Worm (Caenorhabditis elegans) whole organism, L4 larva: ENCODE measurements around the gene orc-5.
A peak's percentile ranks its signal among the peaks of the same experiment; 100 is the strongest.

Experiments used
- F10B5.3 ChIP-seq: sonication (generic microtip); optimal IDR thresholded peaks from 2 replicates; lab custom pipeline; 2016; ENCODE audit warnings: mild to moderate bottlenecking, missing genetic modification characterization, missing compliant biosample characterization
- F37D6.2 ChIP-seq: sonication (generic microtip); optimal IDR thresholded peaks from 2 replicates; lab custom pipeline; 2016; ENCODE audit warnings: mild to moderate bottlenecking, missing genetic modification characterization, missing compliant biosample characterization
- F44E2.7 ChIP-seq: fragments of 200-800 bp; sonication (Bioruptor generic); IDR thresholded peaks from 2 replicates; pipeline ENCODE4 v2.1.2; 2022; ENCODE audit warnings: missing genetic modification characterization, missing compliant biosample characterization
- Y105C5A.15 ChIP-seq: fragments of 200-800 bp; sonication (Bioruptor generic); IDR thresholded peaks from 2 replicates; pipeline ENCODE4 v1.3.6; 2022; ENCODE audit warnings: missing genetic modification characterization, missing compliant biosample characterization
- Y48G9A.11 ChIP-seq: fragments of 200-800 bp; sonication (Bioruptor generic); IDR thresholded peaks from 2 replicates; pipeline ENCODE4 v1.3.6; 2022; ENCODE audit warnings: missing genetic modification reagents, missing genetic modification characterization, missing compliant biosample characterization
- aha-1 ChIP-seq: fragments of 150-350 bp; peaks from one replicate; lab custom pipeline; 2014; ENCODE audit warnings: missing biosample characterization, missing genetic modification characterization
- aly-2 ChIP-seq: sonication (generic microtip); optimal IDR thresholded peaks from 2 replicates; lab custom pipeline; 2018; ENCODE audit warnings: missing biosample characterization, missing genetic modification characterization
- ama-1 ChIP-seq: fragments of 150-350 bp; optimal IDR thresholded peaks from 2 replicates; lab custom pipeline; 2014; ENCODE audit warnings: inconsistent platforms, mixed read lengths
- attf-4 ChIP-seq: sonication (generic microtip); optimal IDR thresholded peaks from 3 replicates; lab custom pipeline; 2017; ENCODE audit warnings: missing biosample characterization, missing genetic modification characterization
- ceh-20 ChIP-seq: fragments of 200-800 bp; sonication (Bioruptor generic); IDR thresholded peaks from 2 replicates; pipeline ENCODE4 v1.3.6; 2022; ENCODE audit warnings: missing genetic modification reagents, missing genetic modification characterization, missing compliant biosample characterization
- ceh-28 ChIP-seq: fragments of 150-350 bp; optimal IDR thresholded peaks from 2 replicates; lab custom pipeline; 2014; ENCODE audit warnings: missing biosample characterization, missing genetic modification reagents, missing genetic modification characterization
- ceh-32 ChIP-seq: sonication (generic microtip); optimal IDR thresholded peaks from 2 replicates; lab custom pipeline; 2016; ENCODE audit warnings: mild to moderate bottlenecking, missing genetic modification characterization, missing compliant biosample characterization; ENCODE audit not compliant: poor library complexity
- ceh-44 ChIP-seq: fragments of 200-800 bp; sonication (Bioruptor generic); IDR thresholded peaks from 2 replicates; pipeline ENCODE4 v1.3.6; 2022; ENCODE audit warnings: missing genetic modification reagents, missing genetic modification characterization, missing compliant biosample characterization
- ceh-82 ChIP-seq: sonication (generic microtip); optimal IDR thresholded peaks from 2 replicates; lab custom pipeline; 2017; ENCODE audit warnings: missing biosample characterization, missing genetic modification characterization
- daf-12 ChIP-seq: fragments of 150-350 bp; optimal IDR thresholded peaks from 2 replicates; lab custom pipeline; 2014; ENCODE audit warnings: missing biosample characterization, missing genetic modification reagents, missing genetic modification characterization
- daf-16 ChIP-seq, 3 experiments: sonication (generic microtip); optimal IDR thresholded peaks; 2 replicates each; lab custom pipeline; 2016 to 2017; ENCODE audit warnings: missing genetic modification characterization in 3 of 3, missing genetic modification reagents in 3 of 3, mild to moderate bottlenecking in 2 of 3, missing compliant biosample characterization in 2 of 3, missing biosample characterization in 1 of 3, moderate library complexity in 1 of 3
- daf-8 ChIP-seq: fragments of 200-800 bp; sonication (Bioruptor generic); IDR thresholded peaks from 2 replicates; pipeline ENCODE4 v1.3.6; 2022; ENCODE audit warnings: missing genetic modification characterization, missing compliant biosample characterization
- dpl-1 ChIP-seq: fragments of 150-350 bp; optimal IDR thresholded peaks from 2 replicates; lab custom pipeline; 2014; ENCODE audit warnings: missing biosample characterization, missing genetic modification reagents, missing genetic modification characterization
- fkh-10 ChIP-seq: fragments of 150-350 bp; optimal IDR thresholded peaks from 2 replicates; lab custom pipeline; 2014; ENCODE audit warnings: missing biosample characterization, missing genetic modification reagents, missing genetic modification characterization
- fos-1 ChIP-seq: fragments of 150-350 bp; optimal IDR thresholded peaks from 2 replicates; lab custom pipeline; 2014; ENCODE audit warnings: missing biosample characterization, missing genetic modification characterization
- hif-1 ChIP-seq, 2 experiments: sonication (generic microtip); optimal IDR thresholded peaks; 2 replicates each; lab custom pipeline; 2016 to 2017; ENCODE audit warnings: missing compliant biosample characterization in 2 of 2, missing genetic modification characterization in 2 of 2, missing genetic modification reagents in 2 of 2, missing genotype in 2 of 2, mild to moderate bottlenecking in 1 of 2
- hlh-11 ChIP-seq: fragments of 200-800 bp; sonication (Bioruptor generic); optimal IDR thresholded peaks from 2 replicates; lab custom pipeline; 2018; ENCODE audit warnings: mild to moderate bottlenecking, missing genetic modification characterization, missing compliant biosample characterization
- hlh-30 ChIP-seq: sonication (generic microtip); optimal IDR thresholded peaks from 2 replicates; lab custom pipeline; 2017; ENCODE audit warnings: antibody characterized with exemption, mild to moderate bottlenecking, missing genetic modification characterization, missing compliant biosample characterization; ENCODE audit not compliant: insufficient read depth
- hmg-1.1 ChIP-seq: fragments of 200-800 bp; sonication (Bioruptor generic); IDR thresholded peaks from 2 replicates; pipeline ENCODE4 v1.3.6; 2022; ENCODE audit warnings: missing genetic modification reagents, missing genetic modification characterization, missing compliant biosample characterization
- lin-1 ChIP-seq: fragments of 200-800 bp; sonication (Bioruptor generic); IDR thresholded peaks from 2 replicates; pipeline ENCODE4 v1.3.6; 2022; ENCODE audit warnings: missing genetic modification reagents, missing genetic modification characterization, missing compliant biosample characterization
- lin-39 ChIP-seq: fragments of 150-350 bp; optimal IDR thresholded peaks from 2 replicates; lab custom pipeline; 2014; ENCODE audit warnings: missing biosample characterization, missing genetic modification reagents, missing genetic modification characterization
- lsy-2 ChIP-seq, 2 experiments: fragments of 150-350 bp in 1 of 2; sonication (generic microtip) in 1 of 2; optimal IDR thresholded peaks; 2 replicates each; lab custom pipeline; 2014 to 2017; ENCODE audit warnings: missing biosample characterization in 2 of 2, missing genetic modification characterization in 2 of 2
- mdt-29 ChIP-seq: fragments of 200-800 bp; sonication (Bioruptor generic); IDR thresholded peaks from 2 replicates; pipeline ENCODE4 v1.3.6; 2022; ENCODE audit warnings: missing genetic modification reagents, missing genetic modification characterization, missing compliant biosample characterization
- mep-1 ChIP-seq: fragments of 150-350 bp; sonication (generic microtip); optimal IDR thresholded peaks from 3 replicates; lab custom pipeline; 2014; ENCODE audit warnings: missing biosample characterization, missing genetic modification characterization
- mes-2 ChIP-seq: sonication (generic microtip); optimal IDR thresholded peaks from 2 replicates; lab custom pipeline; 2016; ENCODE audit warnings: missing genotype, mild to moderate bottlenecking, missing genetic modification characterization, missing compliant biosample characterization; ENCODE audit not compliant: poor library complexity, severe bottlenecking
- mxl-2 ChIP-seq: fragments of 200-800 bp; sonication (Bioruptor generic); conservative IDR thresholded peaks from 2 replicates; pipeline ENCODE4 v1.3.6; 2022; ENCODE audit warnings: missing genetic modification reagents, missing genetic modification characterization, missing compliant biosample characterization
- nhr-102 ChIP-seq: sonication (generic microtip); optimal IDR thresholded peaks from 2 replicates; lab custom pipeline; 2016; ENCODE audit warnings: mild to moderate bottlenecking, missing genetic modification characterization, moderate library complexity, missing compliant biosample characterization
- nhr-11 ChIP-seq: fragments of 150-350 bp; optimal IDR thresholded peaks from 2 replicates; lab custom pipeline; 2014; ENCODE audit warnings: missing biosample characterization, missing genetic modification characterization
- nhr-111 ChIP-seq: fragments of 200-800 bp; sonication (Bioruptor generic); optimal IDR thresholded peaks from 2 replicates; lab custom pipeline; 2018; ENCODE audit warnings: mild to moderate bottlenecking, missing genetic modification characterization, missing compliant biosample characterization
- nhr-25 ChIP-seq: sonication (generic microtip); optimal IDR thresholded peaks from 2 replicates; lab custom pipeline; 2017; ENCODE audit warnings: missing genetic modification characterization, mild to moderate bottlenecking, missing compliant biosample characterization, antibody characterized with exemption, moderate library complexity, borderline replicate concordance; ENCODE audit not compliant: insufficient read depth
- nhr-28 ChIP-seq: fragments of 150-350 bp; optimal IDR thresholded peaks from 2 replicates; lab custom pipeline; 2014; ENCODE audit warnings: missing biosample characterization, missing genetic modification characterization
- nhr-42 ChIP-seq: fragments of 200-800 bp; sonication (Bioruptor generic); IDR thresholded peaks from 2 replicates; pipeline ENCODE4 v1.3.6; 2022; ENCODE audit warnings: missing genetic modification characterization, missing compliant biosample characterization
- nhr-48 ChIP-seq: sonication (generic microtip); optimal IDR thresholded peaks from 2 replicates; lab custom pipeline; 2016; ENCODE audit warnings: mild to moderate bottlenecking, missing genetic modification characterization, missing compliant biosample characterization
- nhr-6 ChIP-seq: fragments of 150-350 bp; optimal IDR thresholded peaks from 2 replicates; lab custom pipeline; 2014; ENCODE audit warnings: missing biosample characterization, missing genetic modification characterization
- pqm-1 ChIP-seq: sonication (generic microtip); optimal IDR thresholded peaks from 2 replicates; lab custom pipeline; 2017; ENCODE audit warnings: missing biosample characterization, missing genetic modification characterization
- saeg-2 ChIP-seq: fragments of 200-800 bp; sonication (Bioruptor generic); IDR thresholded peaks from 2 replicates; pipeline ENCODE4 v1.3.6; 2022; ENCODE audit warnings: missing genetic modification reagents, missing genetic modification characterization, missing compliant biosample characterization
- snpc-1.2 ChIP-seq: fragments of 200-800 bp; sonication (Bioruptor generic); IDR thresholded peaks from 2 replicates; pipeline ENCODE4 v1.3.6; 2022; ENCODE audit warnings: missing genetic modification reagents, missing genetic modification characterization, missing compliant biosample characterization
- spr-1 ChIP-seq: sonication (generic microtip); optimal IDR thresholded peaks from 2 replicates; lab custom pipeline; 2016; ENCODE audit warnings: mild to moderate bottlenecking, missing genetic modification characterization, missing compliant biosample characterization
- unc-130 ChIP-seq: sonication (generic microtip); optimal IDR thresholded peaks from 2 replicates; lab custom pipeline; 2016; ENCODE audit warnings: missing genetic modification reagents, missing genetic modification characterization, missing compliant biosample characterization
- unc-39 ChIP-seq: sonication (generic microtip); optimal IDR thresholded peaks from 2 replicates; lab custom pipeline; 2017; ENCODE audit warnings: missing biosample characterization, missing genetic modification characterization
- unc-62 ChIP-seq, 3 experiments: fragments of 150-350 bp in 1 of 3; sonication (generic microtip); optimal IDR thresholded peaks in 2 of 3; peaks in 1 of 3; 1 replicate in 1 of 3; 2 replicates in 2 of 3; lab custom pipeline; 2014 to 2017; ENCODE audit warnings: missing biosample characterization in 3 of 3, missing genetic modification characterization in 3 of 3, missing genetic modification reagents in 3 of 3, missing genotype in 1 of 3
- zfp-2 ChIP-seq: sonication (generic microtip); optimal IDR thresholded peaks from 2 replicates; lab custom pipeline; 2016; ENCODE audit warnings: mild to moderate bottlenecking, missing genetic modification characterization, missing compliant biosample characterization
- zip-11 ChIP-seq: fragments of 200-800 bp; sonication (Bioruptor generic); IDR thresholded peaks from 2 replicates; pipeline ENCODE4 v1.3.6; 2022; ENCODE audit warnings: missing genetic modification characterization, missing compliant biosample characterization
- ztf-7 ChIP-seq: fragments of 150-350 bp; optimal IDR thresholded peaks from 2 replicates; lab custom pipeline; 2014; ENCODE audit warnings: missing biosample characterization, missing genetic modification characterization

The orc-5 gene

DNA sequence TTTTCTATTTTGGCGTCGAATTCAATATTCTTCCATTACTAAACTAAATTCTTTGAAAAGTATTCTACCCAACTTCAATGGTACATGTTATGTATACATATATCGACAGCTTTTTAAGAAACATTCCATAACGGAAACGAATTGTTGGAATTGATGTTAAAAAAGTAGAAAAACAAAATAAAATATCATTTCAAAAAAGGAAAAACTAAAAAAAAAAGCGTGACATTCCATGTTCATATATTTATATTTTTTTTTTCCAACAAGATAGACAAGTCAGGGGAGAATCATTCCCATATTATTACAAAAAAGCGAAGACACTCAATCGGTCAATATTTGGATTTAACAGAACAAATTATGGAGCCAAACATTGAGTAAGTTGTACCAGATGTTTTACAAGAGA is 29.2 kb downstream of the orc-5 start, which contains the start of gene R102.10 (continued):
- TF ChIP-seq dpl-1 (GFP tag; lab: Kevin White, UChicago) = no peak

DNA sequence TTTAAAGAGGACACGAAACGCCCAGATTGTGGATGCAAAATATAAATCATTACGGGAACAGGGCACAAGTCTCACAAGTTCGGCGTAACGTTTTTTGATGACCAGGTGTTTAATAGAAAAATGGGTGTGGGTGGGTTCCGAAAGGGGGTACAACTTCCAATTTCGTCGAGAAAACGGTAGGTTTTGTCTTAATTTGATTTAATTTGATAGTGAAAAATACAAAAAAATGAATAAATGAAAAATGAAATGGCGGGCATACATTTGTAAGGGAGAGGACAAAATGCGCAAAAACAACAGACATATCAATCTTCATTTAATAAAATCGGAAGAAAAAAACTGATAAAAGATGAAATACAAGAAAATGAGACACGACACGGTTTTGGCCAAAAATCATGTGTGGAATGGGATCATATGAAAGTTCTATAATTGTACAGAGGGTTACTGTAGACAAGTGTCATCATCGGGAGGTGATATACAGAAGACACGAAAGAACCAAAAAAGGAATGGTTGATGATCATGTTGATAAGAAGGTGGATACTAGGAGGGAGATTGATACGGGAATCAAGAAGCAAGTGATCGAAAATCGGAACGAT is 32.4 kb downstream of the orc-5 start:
- TF ChIP-seq F44E2.7 (GFP tag; lab: Robert Waterston, UW) = no peak
- no peak for TF ChIP-seq ceh-32 (tag; lab: Kevin White, UChicago)
- no peak for TF ChIP-seq daf-16 (GFP tag; optimal IDR thresholded peaks at IDR 0.05; lab: Kevin White, UChicago)
- TF ChIP-seq daf-16 (tag; optimal IDR thresholded peaks at IDR 0.05; lab: Kevin White, UChicago) = no peak
- no peak for TF ChIP-seq nhr-11 (tag; lab: Kevin White, UChicago)
- no peak for TF ChIP-seq nhr-102 (tag; lab: Kevin White, UChicago)
- no peak for TF ChIP-seq saeg-2 (GFP tag; lab: Robert Waterston, UW)
- TF ChIP-seq hlh-30 (tag; lab: Kevin White, UChicago) = peak; percentile 69
- TF ChIP-seq nhr-42 = no peak
- peak; percentile 4 for TF ChIP-seq nhr-48 (tag; lab: Kevin White, UChicago)
- TF ChIP-seq ceh-20 (GFP tag; lab: Robert Waterston, UW) = 0 out of 2 replicates have a peak, but pooled peaks have one; percentile 57
- TF ChIP-seq hmg-1.1 (GFP tag; lab: Robert Waterston, UW) = no peak
- no peak for TF ChIP-seq unc-39 (tag; lab: Kevin White, UChicago)
- no peak for TF ChIP-seq zip-11 (GFP tag; lab: Robert Waterston, UW)
- TF ChIP-seq Y48G9A.11 (GFP tag; lab: Robert Waterston, UW) = no peak
- no peak for TF ChIP-seq fkh-10 (GFP tag; lab: Kevin White, UChicago)
- TF ChIP-seq pqm-1 (tag; lab: Kevin White, UChicago) = no peak
- no peak for TF ChIP-seq mep-1 (tag; lab: Kevin White, UChicago)
- no peak for TF ChIP-seq ceh-44
- TF ChIP-seq mes-2 (tag; lab: Kevin White, UChicago) = no peak
- no peak for TF ChIP-seq ceh-82 (tag; lab: Kevin White, UChicago)
- TF ChIP-seq daf-8 (GFP tag; lab: Robert Waterston, UW) = no peak
- no peak for TF ChIP-seq nhr-6 (tag; lab: Kevin White, UChicago)
- TF ChIP-seq hlh-11 (tag; lab: Kevin White, UChicago) = peak; percentile 62
- TF ChIP-seq aha-1 (tag; lab: Kevin White, UChicago) = no peak
- no peak for TF ChIP-seq daf-12 (tag; lab: Kevin White, UChicago)
- no peak for TF ChIP-seq unc-130 (GFP tag; lab: Kevin White, UChicago)
- TF ChIP-seq nhr-111 = no peak
- no peak for TF ChIP-seq Y105C5A.15 (GFP tag; lab: Robert Waterston, UW)
- TF ChIP-seq F37D6.2 (tag; lab: Kevin White, UChicago) = no peak
- no peak for TF ChIP-seq lin-1 (GFP tag; lab: Robert Waterston, UW)
- TF ChIP-seq aly-2 (tag; lab: Kevin White, UChicago) = no peak
- no peak for TF ChIP-seq zfp-2
- TF ChIP-seq fos-1 = no peak
- no peak for TF ChIP-seq lin-39 (tag; lab: Kevin White, UChicago)
- no peak for TF ChIP-seq ztf-7 (tag; lab: Kevin White, UChicago)
- no peak for TF ChIP-seq hif-1 (tag; optimal IDR thresholded peaks at IDR 0.05; lab: Kevin White, UChicago)
- TF ChIP-seq mdt-29 (GFP tag; lab: Robert Waterston, UW) = no peak
- peak in 1 of 2 experiments; percentile 58 for TF ChIP-seq unc-62 (GFP tag; optimal IDR thresholded peaks at IDR 0.05 in 1 of 2; lab: Kevin White, UChicago)
- TF ChIP-seq unc-62 (tag; optimal IDR thresholded peaks at IDR 0.05; lab: Kevin White, UChicago) = no peak
- TF ChIP-seq snpc-1.2 = no peak
- TF ChIP-seq ceh-28 (tag; lab: Kevin White, UChicago) = no peak
- peak; percentile 60 for TF ChIP-seq nhr-28 (tag; lab: Kevin White, UChicago)
- TF ChIP-seq nhr-25 = no peak
- no peak for TF ChIP-seq mxl-2 (GFP tag; lab: Robert Waterston, UW)
- no peak for TF ChIP-seq F10B5.3
- no peak for TF ChIP-seq ama-1 (lab: Kevin White, UChicago)
- no peak for TF ChIP-seq attf-4
- TF ChIP-seq lsy-2 (tag; optimal IDR thresholded peaks at IDR 0.05; lab: Kevin White, UChicago) = no peak
- no peak for TF ChIP-seq spr-1
